Fruit fly (Drosophila melanogaster) whole organism, adult: ENCODE data around the gene CG15539.

ENCODE experiments used
- CG14711 ChIP-seq: fragments of 200-800 bp; sonication (Bioruptor generic); optimal IDR thresholded peaks from 2 replicates; lab custom pipeline; 2018; ENCODE audit warnings: missing biosample characterization, mild to moderate bottlenecking, missing genetic modification characterization, moderate library complexity
- CG33017 ChIP-seq: fragments of 200-800 bp; sonication (Bioruptor generic); optimal IDR thresholded peaks from 2 replicates; lab custom pipeline; 2018; ENCODE audit warnings: missing biosample characterization, mild to moderate bottlenecking, missing genetic modification characterization, moderate library complexity
- CG5204 ChIP-seq: fragments of 200-800 bp; sonication (Bioruptor generic); optimal IDR thresholded peaks from 2 replicates; lab custom pipeline; 2016; ENCODE audit warnings: missing biosample characterization, missing genetic modification characterization
- CG7101 ChIP-seq: fragments of 200-800 bp; sonication (Bioruptor generic); optimal IDR thresholded peaks from 2 replicates; lab custom pipeline; 2018; ENCODE audit warnings: missing biosample characterization, mild to moderate bottlenecking, missing genetic modification characterization, moderate library complexity
- Clk ChIP-seq: fragments of 200-800 bp; sonication (Bioruptor generic); optimal IDR thresholded peaks from 2 replicates; lab custom pipeline; 2017; ENCODE audit warnings: missing biosample characterization, missing genetic modification characterization
- Crg-1 ChIP-seq: fragments of 200-800 bp; sonication (Bioruptor generic); optimal IDR thresholded peaks from 2 replicates; lab custom pipeline; 2016; ENCODE audit warnings: missing biosample characterization, missing genetic modification characterization
- Hr96 ChIP-seq: fragments of 200-800 bp; sonication (Bioruptor generic); optimal IDR thresholded peaks from 2 replicates; lab custom pipeline; 2016; ENCODE audit warnings: missing biosample characterization, missing genetic modification characterization
- Mnt ChIP-seq: fragments of 200-800 bp; sonication (Bioruptor generic); optimal IDR thresholded peaks from 2 replicates; lab custom pipeline; 2016; ENCODE audit warnings: missing biosample characterization, mild to moderate bottlenecking, missing genetic modification characterization
- bab1 ChIP-seq: fragments of 200-800 bp; sonication (Bioruptor generic); optimal IDR thresholded peaks from 3 replicates; lab custom pipeline; 2019; ENCODE audit warnings: missing biosample characterization, mild to moderate bottlenecking, missing genetic modification characterization, moderate library complexity
- pad ChIP-seq: fragments of 200-800 bp; sonication (Bioruptor generic); optimal IDR thresholded peaks from 3 replicates; lab custom pipeline; 2017; ENCODE audit warnings: missing biosample characterization, missing genetic modification characterization, mild to moderate bottlenecking, moderate library complexity, missing genetic modification reagents
- tj ChIP-seq: fragments of 200-800 bp; sonication (Bioruptor generic); optimal IDR thresholded peaks from 3 replicates; lab custom pipeline; 2017; ENCODE audit warnings: missing biosample characterization, mild to moderate bottlenecking, missing genetic modification characterization, moderate library complexity
- toe ChIP-seq: fragments of 200-800 bp; sonication (Bioruptor generic); optimal IDR thresholded peaks from 2 replicates; lab custom pipeline; 2016; ENCODE audit warnings: missing biosample characterization, missing genetic modification characterization

DNA sequence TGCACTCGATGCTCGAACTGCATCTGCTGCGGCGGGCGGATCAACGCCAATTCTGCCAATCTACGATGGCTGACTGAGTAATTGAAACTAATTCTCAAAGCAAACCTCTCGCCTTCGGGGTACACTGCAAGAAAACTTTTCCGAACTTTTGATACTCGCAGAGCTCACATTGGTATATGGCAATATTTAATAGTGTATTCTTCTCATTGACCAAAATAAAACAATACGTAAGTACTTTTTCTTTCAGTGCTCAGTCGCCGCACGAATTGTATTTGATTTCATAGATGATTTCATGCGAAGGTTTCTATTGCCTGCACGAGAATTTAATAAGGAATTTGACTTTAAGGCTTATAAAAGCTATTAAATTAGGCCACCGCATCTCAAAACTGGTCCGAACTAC is 19.8 kb downstream of the CG15539 start:
- TF ChIP-seq Hr96 (GFP tag; lab: Kevin White, UChicago) (no peak), CG7101 (tag; lab: Kevin White, UChicago) (no peak), pad (GFP tag; lab: Kevin White, UChicago) (no peak), CG14711 (tag; lab: Kevin White, UChicago) (no peak), Mnt (GFP tag; lab: Kevin White, UChicago) (no peak), bab1 (GFP tag; lab: Kevin White, UChicago) (no peak), Clk (no peak), toe (GFP tag; lab: Kevin White, UChicago) (no peak), CG5204 (GFP tag; lab: Kevin White, UChicago) (no peak), tj (no peak), Crg-1 (GFP tag; lab: Kevin White, UChicago) (no peak), CG33017 (tag; lab: Kevin White, UChicago) (no peak)
